Worm (Caenorhabditis elegans) whole organism, midembryonic: Measurements from ENCODE around the gene T01D1.4.

Experiments used
- T22C8.4 ChIP-seq: fragments of 200-800 bp; sonication (Bioruptor generic); IDR thresholded peaks from 2 replicates; pipeline ENCODE4 v1.3.6; 2022; ENCODE audit warnings: missing genetic modification characterization, missing compliant biosample characterization
- flt-1 ChIP-seq: fragments of 200-800 bp; sonication (Bioruptor generic); IDR thresholded peaks from 2 replicates; pipeline ENCODE4 v1.3.6; 2022; ENCODE audit warnings: missing genetic modification characterization, missing compliant biosample characterization
- med-1 ChIP-seq: sonication (generic microtip); optimal IDR thresholded peaks from 2 replicates; lab custom pipeline; 2017; ENCODE audit warnings: missing genetic modification characterization, mild to moderate bottlenecking, missing compliant biosample characterization, antibody characterized with exemption, missing genetic modification reagents; ENCODE audit not compliant: insufficient read depth
- ref-1 ChIP-seq: fragments of 200-800 bp; sonication (Bioruptor generic); conservative IDR thresholded peaks from 2 replicates; pipeline ENCODE4 v1.3.6; 2022; ENCODE audit warnings: missing genetic modification reagents, missing genetic modification characterization, missing compliant biosample characterization
- tab-1 ChIP-seq: fragments of 200-800 bp; sonication (Bioruptor generic); IDR thresholded peaks from 2 replicates; pipeline ENCODE4 v1.3.6; 2022; ENCODE audit warnings: missing genetic modification characterization, missing compliant biosample characterization
- ztf-29 ChIP-seq: fragments of 200-800 bp; sonication (Bioruptor generic); IDR thresholded peaks from 2 replicates; pipeline ENCODE4 v1.3.6; 2022; ENCODE audit warnings: missing genetic modification reagents, missing genetic modification characterization, missing compliant biosample characterization

ce11 chrII:156999-157499 lies 21.8 kb downstream of the T01D1.4 start:
- no peak for TF ChIP-seq ztf-29 (GFP tag; lab: Robert Waterston, UW)
- no peak for TF ChIP-seq med-1 (GFP tag; lab: Kevin White, UChicago)
- no peak for TF ChIP-seq ref-1 (GFP tag; lab: Robert Waterston, UW)
- TF ChIP-seq tab-1 = no peak
- TF ChIP-seq flt-1 (GFP tag; lab: Robert Waterston, UW) = no peak
- no peak for TF ChIP-seq T22C8.4 (GFP tag; lab: Robert Waterston, UW)
